Fruit fly (Drosophila melanogaster) whole organism, embryonic: Measurements from ENCODE around the gene CG11342.

ENCODE experiments used
- ATbp ChIP-seq: fragments of 200-800 bp; sonication (Bioruptor generic); optimal IDR thresholded peaks from 2 replicates; lab custom pipeline; 2017; ENCODE audit warnings: missing biosample characterization, mild to moderate bottlenecking, missing genetic modification characterization, missing genetic modification reagents
- Atf-2 ChIP-seq: fragments of 200-800 bp; sonication (Bioruptor generic); optimal IDR thresholded peaks from 2 replicates; lab custom pipeline; 2016; ENCODE audit warnings: missing biosample characterization, missing genetic modification characterization
- Atf3 ChIP-seq: fragments of 200-800 bp; sonication (Bioruptor generic); optimal IDR thresholded peaks from 3 replicates; lab custom pipeline; 2016; ENCODE audit warnings: missing biosample characterization, missing genetic modification characterization
- B-H2 ChIP-seq: fragments of 200-800 bp; sonication (Bioruptor generic); optimal IDR thresholded peaks from 2 replicates; lab custom pipeline; 2018; ENCODE audit warnings: missing biosample characterization, mild to moderate bottlenecking, missing genetic modification characterization
- CG10979 ChIP-seq: fragments of 200-800 bp; sonication (Bioruptor generic); optimal IDR thresholded peaks from 2 replicates; lab custom pipeline; 2018; ENCODE audit warnings: missing biosample characterization, mild to moderate bottlenecking, missing genetic modification characterization, moderate library complexity
- CG12155 ChIP-seq: fragments of 200-800 bp; sonication (Bioruptor generic); optimal IDR thresholded peaks from 3 replicates; lab custom pipeline; 2016; ENCODE audit warnings: missing biosample characterization, missing genetic modification characterization
- CG12744 ChIP-seq: fragments of 200-800 bp; sonication (Bioruptor generic); optimal IDR thresholded peaks from 2 replicates; lab custom pipeline; 2016; ENCODE audit warnings: missing biosample characterization, missing genetic modification characterization
- CG15514 ChIP-seq: fragments of 200-800 bp; sonication (Bioruptor generic); optimal IDR thresholded peaks from 3 replicates; lab custom pipeline; 2017; ENCODE audit warnings: missing biosample characterization, missing genetic modification characterization, mild to moderate bottlenecking, moderate library complexity, missing genetic modification reagents
- CG16813 ChIP-seq: fragments of 200-800 bp; sonication (Bioruptor generic); IDR thresholded peaks from 3 replicates; pipeline ENCODE4 v1.3.6; 2022; ENCODE audit warnings: missing biosample characterization, missing genetic modification characterization; ENCODE audit not compliant: partially characterized antibody
- CG17186 ChIP-seq: fragments of 200-800 bp; sonication (Bioruptor generic); optimal IDR thresholded peaks from 3 replicates; lab custom pipeline; 2017; ENCODE audit warnings: missing biosample characterization, missing genetic modification reagents, missing genetic modification characterization
- CG17359 ChIP-seq: fragments of 200-800 bp; sonication (Bioruptor generic); optimal IDR thresholded peaks from 3 replicates; lab custom pipeline; 2018; ENCODE audit warnings: missing biosample characterization, mild to moderate bottlenecking, missing genetic modification characterization, moderate library complexity
- CG17912 ChIP-seq: fragments of 200-800 bp; sonication (Bioruptor generic); optimal IDR thresholded peaks from 2 replicates; lab custom pipeline; 2018; ENCODE audit warnings: missing biosample characterization, mild to moderate bottlenecking, missing genetic modification characterization
- CG1792 ChIP-seq: fragments of 200-800 bp; sonication (Bioruptor generic); optimal IDR thresholded peaks from 2 replicates; lab custom pipeline; 2016; ENCODE audit warnings: missing biosample characterization, missing genetic modification characterization
- CG18619 ChIP-seq: fragments of 200-800 bp; sonication (Bioruptor generic); optimal IDR thresholded peaks from 3 replicates; lab custom pipeline; 2017; ENCODE audit warnings: missing biosample characterization, mild to moderate bottlenecking, missing genetic modification characterization
- CG32532 ChIP-seq: fragments of 200-800 bp; sonication (Bioruptor generic); IDR thresholded peaks from 2 replicates; pipeline ENCODE4 v1.3.6; 2022; ENCODE audit warnings: missing biosample characterization, missing genetic modification characterization
- CG4404 ChIP-seq: fragments of 200-800 bp; sonication (Bioruptor generic); IDR thresholded peaks from 2 replicates; pipeline ENCODE4 v1.3.6; 2022; ENCODE audit warnings: missing biosample characterization, missing genetic modification characterization
- CG7928 ChIP-seq: fragments of 200-800 bp; sonication (Bioruptor generic); optimal IDR thresholded peaks from 2 replicates; lab custom pipeline; 2017; ENCODE audit warnings: missing biosample characterization, mild to moderate bottlenecking, missing genetic modification characterization
- CG8388 ChIP-seq: fragments of 200-800 bp; sonication (Bioruptor generic); optimal IDR thresholded peaks from 2 replicates; lab custom pipeline; 2019; ENCODE audit warnings: missing biosample characterization, mild to moderate bottlenecking, missing genetic modification characterization, moderate library complexity
- CG9215 ChIP-seq: fragments of 200-800 bp; sonication (Bioruptor generic); IDR thresholded peaks from 2 replicates; pipeline ENCODE4 v1.3.6; 2022; ENCODE audit warnings: missing biosample characterization, missing genetic modification characterization
- CoRest ChIP-seq: fragments of 200-800 bp; sonication (Bioruptor generic); optimal IDR thresholded peaks from 3 replicates; lab custom pipeline; 2018; ENCODE audit warnings: missing biosample characterization, mild to moderate bottlenecking, missing genetic modification characterization, moderate library complexity
- HLH3B ChIP-seq: fragments of 200-800 bp; sonication (Bioruptor generic); IDR thresholded peaks from 2 replicates; pipeline ENCODE4 v1.3.6; 2022; ENCODE audit warnings: missing biosample characterization, missing genetic modification characterization
- HLH4C ChIP-seq: fragments of 200-800 bp; sonication (Bioruptor generic); IDR thresholded peaks from 3 replicates; pipeline ENCODE4 v1.3.6; 2022; ENCODE audit warnings: missing biosample characterization, missing genetic modification characterization; ENCODE audit not compliant: partially characterized antibody
- Hey ChIP-seq: fragments of 200-800 bp; sonication (Bioruptor generic); optimal IDR thresholded peaks from 3 replicates; lab custom pipeline; 2018; ENCODE audit warnings: missing biosample characterization, mild to moderate bottlenecking, missing genetic modification characterization
- Hr3 ChIP-seq: fragments of 200-800 bp; sonication (Bioruptor generic); optimal IDR thresholded peaks from 3 replicates; lab custom pipeline; 2016; ENCODE audit warnings: missing biosample characterization, missing genetic modification characterization
- MBD-R2 ChIP-seq: fragments of 200-800 bp; sonication (Bioruptor generic); IDR thresholded peaks from 2 replicates; pipeline ENCODE4 v1.3.6; 2022; ENCODE audit warnings: missing biosample characterization, missing genetic modification characterization
- Nf-YC ChIP-seq: fragments of 200-800 bp; optimal IDR thresholded peaks from 3 replicates; lab custom pipeline; 2019; ENCODE audit warnings: missing biosample characterization, mild to moderate bottlenecking, missing genetic modification characterization, moderate library complexity
- NfI ChIP-seq: fragments of 200-800 bp; sonication (Bioruptor generic); optimal IDR thresholded peaks from 3 replicates; lab custom pipeline; 2018; ENCODE audit warnings: missing biosample characterization, mild to moderate bottlenecking, missing genetic modification characterization, moderate library complexity
- Oaz ChIP-seq: fragments of 200-800 bp; sonication (Bioruptor generic); IDR thresholded peaks from 2 replicates; pipeline ENCODE4 v1.3.6; 2022; ENCODE audit warnings: missing biosample characterization, missing genetic modification characterization
- Stat92E ChIP-seq, 3 experiments: fragments of >200 bp in 2 of 3; fragments of 200-800 bp in 1 of 3; sonication (Bioruptor generic) in 1 of 3; optimal IDR thresholded peaks; 2 replicates each; lab custom pipeline; 2017 to 2019; ENCODE audit warnings: missing biosample characterization in 3 of 3, missing genetic modification characterization in 3 of 3, mild to moderate bottlenecking in 1 of 3, moderate library complexity in 1 of 3
- Taf1 ChIP-seq: fragments of 200-800 bp; sonication (Bioruptor generic); IDR thresholded peaks from 2 replicates; pipeline ENCODE4 v1.3.6; 2022; ENCODE audit warnings: missing biosample characterization, missing genetic modification characterization
- Vsx1 ChIP-seq: fragments of 200-800 bp; sonication (Bioruptor generic); optimal IDR thresholded peaks from 2 replicates; lab custom pipeline; 2017; ENCODE audit warnings: missing biosample characterization, mild to moderate bottlenecking, missing genetic modification characterization, missing genetic modification reagents
- ab ChIP-seq: fragments of 200-800 bp; sonication (Bioruptor generic); optimal IDR thresholded peaks from 2 replicates; lab custom pipeline; 2016; ENCODE audit warnings: missing biosample characterization, missing genetic modification characterization
- amos ChIP-seq: fragments of 200-800 bp; sonication (Bioruptor generic); IDR thresholded peaks from 2 replicates; pipeline ENCODE4 v1.3.6; 2022; ENCODE audit warnings: missing biosample characterization, missing genetic modification characterization; ENCODE audit not compliant: partially characterized antibody
- br ChIP-seq: fragments of >200 bp; optimal IDR thresholded peaks from 2 replicates; lab custom pipeline; 2017
- cad ChIP-seq: fragments of >200 bp; optimal IDR thresholded peaks from 2 replicates; lab custom pipeline; 2017; ENCODE audit warnings: missing biosample characterization, missing genetic modification characterization
- dmrt99B ChIP-seq: fragments of 200-800 bp; sonication (Bioruptor generic); optimal IDR thresholded peaks from 2 replicates; lab custom pipeline; 2018; ENCODE audit warnings: missing biosample characterization, mild to moderate bottlenecking, missing genetic modification characterization, moderate library complexity
- eve ChIP-seq, 2 experiments: fragments of >200 bp; optimal IDR thresholded peaks; 2 replicates each; lab custom pipeline; 2017; ENCODE audit warnings: missing biosample characterization in 2 of 2, missing genetic modification characterization in 2 of 2
- gsb ChIP-seq: fragments of 200-800 bp; sonication (Bioruptor generic); IDR thresholded peaks from 2 replicates; pipeline ENCODE4 v1.3.6; 2022; ENCODE audit warnings: missing biosample characterization, missing genetic modification characterization
- insv ChIP-seq, 2 experiments: fragments of 200-800 bp; sonication (Bioruptor generic); optimal IDR thresholded peaks; 3 replicates each; lab custom pipeline; 2016 to 2018; ENCODE audit warnings: missing biosample characterization in 2 of 2, missing genetic modification characterization in 2 of 2
- jigr1 ChIP-seq: fragments of 200-800 bp; sonication (Bioruptor generic); IDR thresholded peaks from 3 replicates; pipeline ENCODE4 v1.3.6; 2022; ENCODE audit warnings: missing biosample characterization, missing genetic modification characterization
- lmd ChIP-seq: fragments of 200-800 bp; sonication (Bioruptor generic); IDR thresholded peaks from 2 replicates; pipeline ENCODE4 v1.3.6; 2022; ENCODE audit warnings: missing biosample characterization, missing genetic modification characterization
- lola ChIP-seq, 3 experiments: fragments of >200 bp in 2 of 3; fragments of 200-800 bp in 1 of 3; sonication (Bioruptor generic) in 1 of 3; optimal IDR thresholded peaks; 2 replicates each; lab custom pipeline; 2017 to 2019; ENCODE audit warnings: missing biosample characterization in 3 of 3, missing genetic modification characterization in 3 of 3, mild to moderate bottlenecking in 1 of 3, moderate library complexity in 1 of 3
- maf-S ChIP-seq: fragments of 200-800 bp; sonication (Bioruptor generic); optimal IDR thresholded peaks from 2 replicates; lab custom pipeline; 2016; ENCODE audit warnings: missing biosample characterization, missing genetic modification characterization
- pb ChIP-seq: fragments of 200-800 bp; sonication (Bioruptor generic); optimal IDR thresholded peaks from 3 replicates; lab custom pipeline; 2016; ENCODE audit warnings: missing biosample characterization, missing genetic modification characterization
- row ChIP-seq: fragments of 200-800 bp; sonication (Bioruptor generic); IDR thresholded peaks from 3 replicates; pipeline ENCODE4 v1.3.6; 2022; ENCODE audit warnings: missing biosample characterization, missing genetic modification characterization
- seq ChIP-seq: fragments of 200-800 bp; sonication (Bioruptor generic); IDR thresholded peaks from 2 replicates; pipeline ENCODE4 v1.3.6; 2022; ENCODE audit warnings: missing biosample characterization, missing genetic modification characterization
- tll ChIP-seq, 2 experiments: fragments of 200-800 bp in 1 of 2; fragments of >200 bp in 1 of 2; sonication (Bioruptor generic) in 1 of 2; optimal IDR thresholded peaks; 2 replicates each; lab custom pipeline; 2017 to 2019; ENCODE audit warnings: missing biosample characterization in 2 of 2, missing genetic modification characterization in 2 of 2, mild to moderate bottlenecking in 1 of 2, moderate library complexity in 1 of 2
- toy ChIP-seq: fragments of 200-800 bp; sonication (Bioruptor generic); IDR thresholded peaks from 2 replicates; pipeline ENCODE4 v1.3.6; 2022; ENCODE audit warnings: missing biosample characterization, missing genetic modification characterization
- usp ChIP-seq: fragments of >200 bp; optimal IDR thresholded peaks from 2 replicates; lab custom pipeline; 2017; ENCODE audit warnings: missing biosample characterization, missing genetic modification characterization
- z ChIP-seq: fragments of 200-800 bp; sonication (Bioruptor generic); IDR thresholded peaks from 3 replicates; pipeline ENCODE4 v1.3.6; 2022; ENCODE audit warnings: missing biosample characterization, missing genetic modification characterization

Gene CG11342

DNA sequence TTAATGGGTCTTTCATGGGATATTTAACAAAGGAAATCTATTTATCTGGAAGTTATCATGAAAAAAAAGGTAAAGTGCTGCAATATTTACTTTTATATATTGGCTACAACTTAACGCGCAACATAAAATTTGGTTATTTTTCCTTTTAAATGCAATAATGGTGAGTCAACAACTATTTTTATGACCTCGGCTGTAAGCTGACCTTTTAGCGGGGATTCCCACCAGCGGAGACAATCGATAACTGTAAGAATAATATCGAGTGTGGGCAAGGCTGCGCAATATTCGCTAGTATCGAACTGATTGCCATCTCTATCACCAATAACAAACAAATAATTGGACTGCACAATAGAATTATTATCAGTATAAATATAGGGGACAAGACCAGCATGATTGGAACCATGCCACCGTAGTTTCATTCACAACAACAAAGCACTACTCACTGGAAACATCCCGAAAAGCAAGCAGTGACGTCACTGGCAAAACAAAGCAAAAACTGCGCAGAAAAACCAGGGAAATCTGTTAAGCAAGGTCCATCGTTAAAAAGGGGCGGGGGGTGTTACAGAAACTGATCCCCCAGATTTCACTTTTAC is 36.0 kb upstream of the CG11342 start, which contains the start of gene Syx17 (continued):
- no peak for TF ChIP-seq Oaz
- peak; percentile 90 for TF ChIP-seq CG16813 (GFP tag; lab: Robert Waterston, UW)
- peak; percentile 95 for TF ChIP-seq amos
- TF ChIP-seq MBD-R2 (GFP tag; lab: Robert Waterston, UW) = peak; percentile 83
- peak in 1 of 2 experiments; percentile 65 for TF ChIP-seq eve (GFP tag; optimal IDR thresholded peaks at IDR 0.05; lab: Kevin White, UChicago)
- TF ChIP-seq CG17186 (GFP tag; lab: Kevin White, UChicago) = peak; percentile 97
- peak; percentile 61 for TF ChIP-seq dmrt99B (tag; lab: Kevin White, UChicago)
- no peak for TF ChIP-seq pb (GFP tag; lab: Kevin White, UChicago)
- TF ChIP-seq lola (GFP tag; optimal IDR thresholded peaks at IDR 0.05; lab: Kevin White, UChicago) = peak in 1 of 3 experiments; percentile 33
- no peak for TF ChIP-seq CG4404 (GFP tag; lab: Robert Waterston, UW)
- TF ChIP-seq CG9215 (GFP tag; lab: Robert Waterston, UW) = peak; percentile 38; the same call in 1 of the 2 replicates
- TF ChIP-seq CG12155 (GFP tag; lab: Kevin White, UChicago) = peak; percentile 57
- peak; percentile 48; the same call in 1 of the 2 replicates for TF ChIP-seq HLH3B (GFP tag; lab: Robert Waterston, UW)
- TF ChIP-seq jigr1 (GFP tag; lab: Robert Waterston, UW) = no peak
- peak; percentile 64 for TF ChIP-seq CG10979 (tag; lab: Kevin White, UChicago)
- TF ChIP-seq CoRest (tag; lab: Kevin White, UChicago) = peak; percentile 68
- no peak for TF ChIP-seq Hey
- peak; percentile 45 for TF ChIP-seq CG8388 (GFP tag; lab: Kevin White, UChicago)
- no peak for TF ChIP-seq gsb (GFP tag; lab: Robert Waterston, UW)
- no peak for TF ChIP-seq cad
- peak; percentile 47 for TF ChIP-seq Atf3 (GFP tag; lab: Kevin White, UChicago)
- TF ChIP-seq lmd = peak; percentile 45; the same call in 1 of the 2 replicates
- TF ChIP-seq Atf-2 (GFP tag; lab: Kevin White, UChicago) = peak; percentile 35
- TF ChIP-seq ATbp = no peak
- TF ChIP-seq CG1792 (GFP tag; lab: Kevin White, UChicago) = peak; percentile 51
- TF ChIP-seq br (lab: Kevin White, UChicago) = no peak
- peak; percentile 81 for TF ChIP-seq B-H2 (GFP tag; lab: Kevin White, UChicago)
- no peak for TF ChIP-seq z (GFP tag; lab: Robert Waterston, UW)
- peak; percentile 70 for TF ChIP-seq CG32532 (GFP tag; lab: Robert Waterston, UW)
- TF ChIP-seq usp (GFP tag; lab: Kevin White, UChicago) = no peak
- peak; percentile 38 for TF ChIP-seq CG12744 (GFP tag; lab: Kevin White, UChicago)
- peak; percentile 85 for TF ChIP-seq HLH4C (GFP tag; lab: Robert Waterston, UW)
- peak; percentile 29 for TF ChIP-seq CG18619 (GFP tag; lab: Kevin White, UChicago)
- TF ChIP-seq CG17359 (tag; lab: Kevin White, UChicago) = peak; percentile 56
- peak; percentile 34 for TF ChIP-seq NfI (GFP tag; lab: Kevin White, UChicago)
- TF ChIP-seq seq (GFP tag; lab: Robert Waterston, UW) = no peak
- TF ChIP-seq toy (GFP tag; lab: Robert Waterston, UW) = no peak
- peak; percentile 64 for TF ChIP-seq row (GFP tag; lab: Robert Waterston, UW)
- peak in 1 of 2 experiments; percentile 36 for TF ChIP-seq insv (GFP tag; optimal IDR thresholded peaks at IDR 0.05; lab: Kevin White, UChicago)
- peak; percentile 39 for TF ChIP-seq Nf-YC
- peak in 1 of 2 experiments; percentile 58 for TF ChIP-seq tll (GFP tag; optimal IDR thresholded peaks at IDR 0.05; lab: Kevin White, UChicago)
- peak; percentile 1 for TF ChIP-seq Vsx1 (GFP tag; lab: Kevin White, UChicago)
- TF ChIP-seq CG7928 (GFP tag; lab: Kevin White, UChicago) = peak; percentile 58
- peak; percentile 63 for TF ChIP-seq Hr3
- no peak for TF ChIP-seq ab (GFP tag; lab: Kevin White, UChicago)
- TF ChIP-seq CG17912 (GFP tag; lab: Kevin White, UChicago) = no peak
- peak; percentile 70 for TF ChIP-seq CG15514 (GFP tag; lab: Kevin White, UChicago)
- TF ChIP-seq maf-S (GFP tag; lab: Kevin White, UChicago) = peak; percentile 50
- TF ChIP-seq Taf1 (GFP tag; lab: Robert Waterston, UW) = no peak
- peak in 1 of 3 experiments; percentile 42 for TF ChIP-seq Stat92E (GFP tag; optimal IDR thresholded peaks at IDR 0.05; lab: Kevin White, UChicago)
